Fruit fly (Drosophila melanogaster) whole organism, embryonic: Measurements from ENCODE around the gene Ir31a.

ENCODE experiments used
- CG11247 ChIP-seq: fragments of 200-800 bp; sonication (Bioruptor generic); IDR thresholded peaks from 2 replicates; pipeline ENCODE4 v1.3.6; 2022; ENCODE audit warnings: missing biosample characterization, missing genetic modification characterization
- CG12071 ChIP-seq: fragments of 200-800 bp; sonication (Bioruptor generic); optimal IDR thresholded peaks from 3 replicates; lab custom pipeline; 2018; ENCODE audit warnings: missing biosample characterization, mild to moderate bottlenecking, missing genetic modification characterization
- CG12104 ChIP-seq: fragments of 200-800 bp; sonication (Bioruptor generic); optimal IDR thresholded peaks from 3 replicates; lab custom pipeline; 2016; ENCODE audit warnings: missing biosample characterization, missing genetic modification characterization
- CG12219 ChIP-seq: fragments of 200-800 bp; sonication (Bioruptor generic); optimal IDR thresholded peaks from 3 replicates; lab custom pipeline; 2018; ENCODE audit warnings: missing biosample characterization, mild to moderate bottlenecking, missing genetic modification characterization
- CG13287 ChIP-seq: fragments of 200-800 bp; sonication (Bioruptor generic); IDR thresholded peaks from 2 replicates; pipeline ENCODE4 v1.3.6; 2022; ENCODE audit warnings: missing biosample characterization, missing genetic modification characterization; ENCODE audit not compliant: partially characterized antibody
- CG13424 ChIP-seq: fragments of 200-800 bp; sonication (Bioruptor generic); optimal IDR thresholded peaks from 2 replicates; lab custom pipeline; 2019; ENCODE audit warnings: missing biosample characterization, mild to moderate bottlenecking, missing genetic modification characterization, moderate library complexity
- CG13894 ChIP-seq: fragments of 200-800 bp; sonication (Bioruptor generic); optimal IDR thresholded peaks from 3 replicates; lab custom pipeline; 2018; ENCODE audit warnings: missing biosample characterization, mild to moderate bottlenecking, missing genetic modification characterization, moderate library complexity
- CG1603 ChIP-seq: fragments of 200-800 bp; sonication (Bioruptor generic); optimal IDR thresholded peaks from 2 replicates; lab custom pipeline; 2019; ENCODE audit warnings: missing biosample characterization, mild to moderate bottlenecking, missing genetic modification characterization, moderate library complexity
- CG17568 ChIP-seq: fragments of 200-800 bp; sonication (Bioruptor generic); optimal IDR thresholded peaks from 2 replicates; lab custom pipeline; 2018; ENCODE audit warnings: missing biosample characterization, mild to moderate bottlenecking, missing genetic modification characterization, moderate library complexity
- CG30020 ChIP-seq: fragments of 200-800 bp; optimal IDR thresholded peaks from 2 replicates; lab custom pipeline; 2019; ENCODE audit warnings: missing biosample characterization, mild to moderate bottlenecking, missing genetic modification characterization, moderate library complexity
- CG31365 ChIP-seq: fragments of 200-800 bp; sonication (Bioruptor generic); optimal IDR thresholded peaks from 2 replicates; lab custom pipeline; 2018; ENCODE audit warnings: missing biosample characterization, mild to moderate bottlenecking, missing genetic modification characterization
- CG31441 ChIP-seq: fragments of 200-800 bp; sonication (Bioruptor generic); IDR thresholded peaks from 2 replicates; pipeline ENCODE4 v1.3.6; 2022; ENCODE audit warnings: missing biosample characterization, missing genetic modification characterization
- CG32532 ChIP-seq: fragments of 200-800 bp; sonication (Bioruptor generic); IDR thresholded peaks from 2 replicates; pipeline ENCODE4 v1.3.6; 2022; ENCODE audit warnings: missing biosample characterization, missing genetic modification characterization
- CG34376 ChIP-seq: fragments of 200-800 bp; sonication (Bioruptor generic); optimal IDR thresholded peaks from 2 replicates; lab custom pipeline; 2018; ENCODE audit warnings: missing biosample characterization, mild to moderate bottlenecking, missing genetic modification characterization
- CG43689 ChIP-seq: fragments of 200-800 bp; sonication (Bioruptor generic); IDR thresholded peaks from 2 replicates; pipeline ENCODE4 v1.3.6; 2022; ENCODE audit warnings: missing biosample characterization, missing genetic modification characterization
- CG5953 ChIP-seq: fragments of 200-800 bp; sonication (Bioruptor generic); IDR thresholded peaks from 2 replicates; pipeline ENCODE4 v1.3.6; 2022; ENCODE audit warnings: missing biosample characterization, missing genetic modification characterization
- CG6175 ChIP-seq: fragments of 200-800 bp; sonication (Bioruptor generic); IDR thresholded peaks from 3 replicates; pipeline ENCODE4 v1.3.6; 2022; ENCODE audit warnings: missing biosample characterization, missing genetic modification characterization
- CG6689 ChIP-seq: fragments of 200-800 bp; sonication (Bioruptor generic); IDR thresholded peaks from 2 replicates; pipeline ENCODE4 v1.3.6; 2022; ENCODE audit warnings: missing biosample characterization, missing genetic modification characterization
- CG9437 ChIP-seq: fragments of 200-800 bp; sonication (Bioruptor generic); optimal IDR thresholded peaks from 2 replicates; lab custom pipeline; 2018; ENCODE audit warnings: missing biosample characterization, mild to moderate bottlenecking, missing genetic modification characterization
- CHES-1-like ChIP-seq: fragments of 200-800 bp; sonication (Bioruptor generic); optimal IDR thresholded peaks from 2 replicates; lab custom pipeline; 2016; ENCODE audit warnings: missing biosample characterization, missing genetic modification characterization
- Doc2 ChIP-seq: fragments of 200-800 bp; sonication (Bioruptor generic); IDR thresholded peaks from 2 replicates; pipeline ENCODE4 v1.3.6; 2022; ENCODE audit warnings: missing biosample characterization, missing genetic modification characterization
- HLHmδ ChIP-seq: fragments of 200-800 bp; sonication (Bioruptor generic); optimal IDR thresholded peaks from 2 replicates; lab custom pipeline; 2018; ENCODE audit warnings: missing biosample characterization, mild to moderate bottlenecking, missing genetic modification characterization, moderate library complexity
- Hey ChIP-seq: fragments of 200-800 bp; sonication (Bioruptor generic); optimal IDR thresholded peaks from 3 replicates; lab custom pipeline; 2018; ENCODE audit warnings: missing biosample characterization, mild to moderate bottlenecking, missing genetic modification characterization
- Lim3 ChIP-seq: fragments of 200-800 bp; sonication (Bioruptor generic); IDR thresholded peaks from 2 replicates; pipeline ENCODE4 v1.3.6; 2022; ENCODE audit warnings: missing biosample characterization, missing genetic modification characterization
- MBD-R2 ChIP-seq: fragments of 200-800 bp; sonication (Bioruptor generic); IDR thresholded peaks from 2 replicates; pipeline ENCODE4 v1.3.6; 2022; ENCODE audit warnings: missing biosample characterization, missing genetic modification characterization
- NFAT ChIP-seq: fragments of 200-800 bp; sonication (Bioruptor generic); IDR thresholded peaks from 2 replicates; pipeline ENCODE4 v1.3.6; 2022; ENCODE audit warnings: missing biosample characterization, missing genetic modification characterization
- Poxn ChIP-seq: fragments of 200-800 bp; sonication (Bioruptor generic); IDR thresholded peaks from 2 replicates; pipeline ENCODE4 v1.3.6; 2022; ENCODE audit warnings: missing biosample characterization, missing genetic modification characterization
- Rfx ChIP-seq: fragments of 200-800 bp; sonication (Bioruptor generic); IDR thresholded peaks from 2 replicates; pipeline ENCODE4 v1.3.6; 2022; ENCODE audit warnings: missing biosample characterization, missing genetic modification characterization
- Sin3A ChIP-seq: fragments of >200 bp; optimal IDR thresholded peaks from 2 replicates; lab custom pipeline; 2018
- YL-1 ChIP-seq: fragments of 200-800 bp; sonication (Bioruptor generic); optimal IDR thresholded peaks from 3 replicates; lab custom pipeline; 2017; ENCODE audit warnings: missing biosample characterization, mild to moderate bottlenecking, missing genetic modification characterization
- ara ChIP-seq: fragments of 200-800 bp; sonication (Bioruptor generic); IDR thresholded peaks from 2 replicates; pipeline ENCODE4 v1.3.6; 2022; ENCODE audit warnings: missing biosample characterization, missing genetic modification characterization
- ase ChIP-seq: fragments of 200-800 bp; sonication (Bioruptor generic); IDR thresholded peaks from 3 replicates; pipeline ENCODE4 v1.3.6; 2022; ENCODE audit warnings: missing biosample characterization, missing genetic modification characterization
- az2 ChIP-seq: fragments of 200-800 bp; sonication (Bioruptor generic); optimal IDR thresholded peaks from 3 replicates; lab custom pipeline; 2016; ENCODE audit warnings: missing biosample characterization, missing genetic modification characterization
- bbx ChIP-seq: fragments of 200-800 bp; sonication (Bioruptor generic); IDR thresholded peaks from 2 replicates; pipeline ENCODE4 v1.3.6; 2022; ENCODE audit warnings: missing biosample characterization, missing genetic modification characterization; ENCODE audit not compliant: partially characterized antibody
- ems ChIP-seq: fragments of 200-800 bp; sonication (Bioruptor generic); optimal IDR thresholded peaks from 3 replicates; lab custom pipeline; 2016; ENCODE audit warnings: missing biosample characterization, missing genetic modification characterization
- exex ChIP-seq: fragments of 200-800 bp; sonication (Bioruptor generic); optimal IDR thresholded peaks from 4 replicates; lab custom pipeline; 2018; ENCODE audit warnings: missing biosample characterization, mild to moderate bottlenecking, missing genetic modification characterization, moderate library complexity
- ftz-f1 ChIP-seq: fragments of 200-800 bp; sonication (Bioruptor generic); optimal IDR thresholded peaks from 2 replicates; lab custom pipeline; 2016; ENCODE audit warnings: missing biosample characterization, missing genetic modification characterization
- gro ChIP-seq: fragments of 200-800 bp; sonication (Bioruptor generic); optimal IDR thresholded peaks from 2 replicates; lab custom pipeline; 2016; ENCODE audit warnings: missing biosample characterization, missing genetic modification characterization
- kah ChIP-seq: fragments of 200-800 bp; sonication (Bioruptor generic); optimal IDR thresholded peaks from 2 replicates; lab custom pipeline; 2018; ENCODE audit warnings: missing biosample characterization, mild to moderate bottlenecking, missing genetic modification characterization
- luna ChIP-seq: fragments of 200-800 bp; sonication (Bioruptor generic); optimal IDR thresholded peaks from 2 replicates; lab custom pipeline; 2016; ENCODE audit warnings: missing biosample characterization, missing genetic modification characterization
- mam ChIP-seq: fragments of 200-800 bp; sonication (Bioruptor generic); optimal IDR thresholded peaks from 3 replicates; lab custom pipeline; 2016; ENCODE audit warnings: missing biosample characterization, missing genetic modification characterization
- mirr ChIP-seq: fragments of 200-800 bp; sonication (Bioruptor generic); optimal IDR thresholded peaks from 3 replicates; lab custom pipeline; 2018; ENCODE audit warnings: missing biosample characterization, mild to moderate bottlenecking, missing genetic modification characterization
- nau ChIP-seq: fragments of 200-800 bp; sonication (Bioruptor generic); optimal IDR thresholded peaks from 3 replicates; lab custom pipeline; 2017; ENCODE audit warnings: missing biosample characterization, mild to moderate bottlenecking, missing genetic modification characterization, missing genetic modification reagents
- oc ChIP-seq: fragments of 200-800 bp; sonication (Bioruptor generic); optimal IDR thresholded peaks from 2 replicates; lab custom pipeline; 2018; ENCODE audit warnings: missing biosample characterization, mild to moderate bottlenecking, missing genetic modification characterization, moderate library complexity
- pum ChIP-seq: fragments of 200-800 bp; sonication (Bioruptor generic); optimal IDR thresholded peaks from 2 replicates; lab custom pipeline; 2016; ENCODE audit warnings: missing biosample characterization, missing genetic modification characterization
- ro ChIP-seq: fragments of 200-800 bp; sonication (Bioruptor generic); IDR thresholded peaks from 2 replicates; pipeline ENCODE4 v1.3.6; 2022; ENCODE audit warnings: missing biosample characterization, missing genetic modification characterization
- shn ChIP-seq: fragments of 200-800 bp; sonication (Bioruptor generic); optimal IDR thresholded peaks from 3 replicates; lab custom pipeline; 2016; ENCODE audit warnings: missing biosample characterization, missing genetic modification characterization
- slp2 ChIP-seq: fragments of 200-800 bp; sonication (Bioruptor generic); optimal IDR thresholded peaks from 2 replicates; lab custom pipeline; 2016; ENCODE audit warnings: missing biosample characterization, missing genetic modification characterization
- toy ChIP-seq: fragments of 200-800 bp; sonication (Bioruptor generic); IDR thresholded peaks from 2 replicates; pipeline ENCODE4 v1.3.6; 2022; ENCODE audit warnings: missing biosample characterization, missing genetic modification characterization
- zen ChIP-seq: fragments of 200-800 bp; sonication (Bioruptor generic); optimal IDR thresholded peaks from 3 replicates; lab custom pipeline; 2018; ENCODE audit warnings: missing biosample characterization, mild to moderate bottlenecking, missing genetic modification characterization, moderate library complexity

Ir31a gene

dm6 chr2L:10387869-10388726, 17.3 kb upstream of the Ir31a start, which contains the start of gene da (continued):
- TF ChIP-seq CG34376 (GFP tag; lab: Kevin White, UChicago) = peak; percentile 16
- TF ChIP-seq Doc2 (GFP tag; lab: Robert Waterston, UW) = no peak
- TF ChIP-seq CG13287 (GFP tag; lab: Robert Waterston, UW) = peak; percentile 64
- no peak for TF ChIP-seq CG12071 (GFP tag; lab: Kevin White, UChicago)
- no peak for TF ChIP-seq Poxn (GFP tag; lab: Robert Waterston, UW)
- TF ChIP-seq shn (GFP tag; lab: Kevin White, UChicago) = peak; percentile 7
- peak; percentile 97 for TF ChIP-seq CG1603
- peak; percentile 64 for TF ChIP-seq CG13424 (tag; lab: Kevin White, UChicago)
- peak; percentile 61 for TF ChIP-seq MBD-R2 (GFP tag; lab: Robert Waterston, UW)
- TF ChIP-seq gro = peak; percentile 61
- peak; percentile 54; the same call in 1 of the 2 replicates for TF ChIP-seq CG11247 (GFP tag; lab: Robert Waterston, UW)
- no peak for TF ChIP-seq Hey (tag; lab: Kevin White, UChicago)
- TF ChIP-seq HLHmδ = no peak
- peak; percentile 60 for TF ChIP-seq bbx (GFP tag; lab: Robert Waterston, UW)
- no peak for TF ChIP-seq CG12104 (GFP tag; lab: Kevin White, UChicago)
- TF ChIP-seq mam (GFP tag; lab: Kevin White, UChicago) = peak; percentile 70
- peak; percentile 99 for TF ChIP-seq CG30020
- no peak for TF ChIP-seq ara (GFP tag; lab: Robert Waterston, UW)
- peak; percentile 53; the same call in 1 of the 2 replicates for TF ChIP-seq CG31441 (GFP tag; lab: Robert Waterston, UW)
- TF ChIP-seq CG9437 = peak; percentile 43
- peak; percentile 66 for TF ChIP-seq CG32532 (GFP tag; lab: Robert Waterston, UW)
- TF ChIP-seq Lim3 (GFP tag; lab: Robert Waterston, UW) = no peak
- TF ChIP-seq Sin3A (lab: Kevin White, UChicago) = no peak
- TF ChIP-seq CG6689 = peak; percentile 64
- TF ChIP-seq mirr (GFP tag; lab: Kevin White, UChicago) = no peak
- TF ChIP-seq CG17568 (GFP tag; lab: Kevin White, UChicago) = peak; percentile 24
- peak; percentile 7 for TF ChIP-seq kah (GFP tag; lab: Kevin White, UChicago)
- TF ChIP-seq CG12219 (GFP tag; lab: Kevin White, UChicago) = peak; percentile 39
- peak; percentile 53 for TF ChIP-seq CG13894 (tag; lab: Kevin White, UChicago)
- TF ChIP-seq CHES-1-like (GFP tag; lab: Kevin White, UChicago) = peak; percentile 60
- TF ChIP-seq luna (GFP tag; lab: Kevin White, UChicago) = no peak
- peak; percentile 68 for TF ChIP-seq az2 (GFP tag; lab: Kevin White, UChicago)
- TF ChIP-seq YL-1 (GFP tag; lab: Kevin White, UChicago) = peak; percentile 89
- peak; percentile 36 for TF ChIP-seq slp2 (GFP tag; lab: Kevin White, UChicago)
- no peak for TF ChIP-seq ro
- TF ChIP-seq ftz-f1 (GFP tag; lab: Kevin White, UChicago) = no peak
- peak; percentile 42; the same call in 1 of the 3 replicates for TF ChIP-seq ase
- no peak for TF ChIP-seq CG43689
- TF ChIP-seq Rfx = peak; percentile 75
- TF ChIP-seq zen (tag; lab: Kevin White, UChicago) = peak; percentile 57
- peak; percentile 46 for TF ChIP-seq ems (GFP tag; lab: Kevin White, UChicago)
- no peak for TF ChIP-seq CG31365
- TF ChIP-seq toy = no peak
- no peak for TF ChIP-seq CG6175 (GFP tag; lab: Robert Waterston, UW)
- peak; percentile 58; the same call in 1 of the 2 replicates for TF ChIP-seq NFAT (GFP tag; lab: Robert Waterston, UW)
- no peak for TF ChIP-seq exex (tag; lab: Kevin White, UChicago)
- no peak for TF ChIP-seq oc (tag; lab: Kevin White, UChicago)
- no peak for TF ChIP-seq nau (GFP tag; lab: Kevin White, UChicago)
- TF ChIP-seq pum (GFP tag; lab: Kevin White, UChicago) = peak; percentile 56
- no peak for TF ChIP-seq CG5953 (GFP tag; lab: Robert Waterston, UW)
